Worm (Caenorhabditis elegans) whole organism, early embryonic: ENCODE results near the gene F16G10.14.

Experiments
- B0310.2 ChIP-seq: sonication (generic microtip); optimal IDR thresholded peaks from 2 replicates; lab custom pipeline; 2016; ENCODE audit warnings: mild to moderate bottlenecking, missing genetic modification characterization, missing compliant biosample characterization
- F13C5.2 ChIP-seq: sonication (generic microtip); optimal IDR thresholded peaks from 2 replicates; lab custom pipeline; 2017; ENCODE audit warnings: mild to moderate bottlenecking, missing genetic modification characterization, inconsistent platforms, missing compliant biosample characterization
- ama-1 ChIP-seq: fragments of 150-350 bp; optimal IDR thresholded peaks from 2 replicates; lab custom pipeline; 2014
- ceh-36 ChIP-seq: sonication (generic microtip); optimal IDR thresholded peaks from 2 replicates; lab custom pipeline; 2016; ENCODE audit warnings: missing genetic modification characterization, inconsistent platforms, missing compliant biosample characterization
- ets-7 ChIP-seq: sonication (generic microtip); optimal IDR thresholded peaks from 2 replicates; lab custom pipeline; 2016; ENCODE audit warnings: missing genotype, missing genetic modification characterization, missing compliant biosample characterization
- flt-1 ChIP-seq: fragments of 200-800 bp; sonication (Bioruptor generic); IDR thresholded peaks from 2 replicates; pipeline ENCODE4 v1.3.6; 2022; ENCODE audit warnings: missing genetic modification characterization, missing compliant biosample characterization
- hmbx-1 ChIP-seq: sonication (generic microtip); optimal IDR thresholded peaks from 2 replicates; lab custom pipeline; 2016; ENCODE audit warnings: mild to moderate bottlenecking, missing genetic modification characterization, missing compliant biosample characterization
- pes-1 ChIP-seq: fragments of 200-800 bp; sonication (Bioruptor generic); IDR thresholded peaks from 2 replicates; pipeline ENCODE4 v1.3.6; 2022; ENCODE audit warnings: missing genetic modification reagents, missing genetic modification characterization, missing compliant biosample characterization
- scrt-1 ChIP-seq: fragments of 200-800 bp; sonication (Bioruptor generic); IDR thresholded peaks from 2 replicates; pipeline ENCODE4 v1.3.6; 2022; ENCODE audit warnings: missing genetic modification characterization, missing compliant biosample characterization
- sea-1 ChIP-seq: fragments of 200-800 bp; sonication (Bioruptor generic); conservative IDR thresholded peaks from 2 replicates; pipeline ENCODE4 v1.3.6; 2022; ENCODE audit warnings: missing genetic modification characterization, missing compliant biosample characterization
- tbx-11 ChIP-seq: fragments of 200-800 bp; sonication (Bioruptor generic); IDR thresholded peaks from 2 replicates; pipeline ENCODE4 v1.3.6; 2022; ENCODE audit warnings: missing genetic modification characterization, missing compliant biosample characterization
- tbx-37 ChIP-seq: fragments of 200-800 bp; sonication (Bioruptor generic); conservative IDR thresholded peaks from 2 replicates; pipeline ENCODE4 v1.3.6; 2022; ENCODE audit warnings: missing genetic modification reagents, missing genetic modification characterization, missing compliant biosample characterization
- tra-4 ChIP-seq: sonication (generic microtip); optimal IDR thresholded peaks from 2 replicates; lab custom pipeline; 2017; ENCODE audit warnings: missing genetic modification characterization, missing compliant biosample characterization

DNA sequence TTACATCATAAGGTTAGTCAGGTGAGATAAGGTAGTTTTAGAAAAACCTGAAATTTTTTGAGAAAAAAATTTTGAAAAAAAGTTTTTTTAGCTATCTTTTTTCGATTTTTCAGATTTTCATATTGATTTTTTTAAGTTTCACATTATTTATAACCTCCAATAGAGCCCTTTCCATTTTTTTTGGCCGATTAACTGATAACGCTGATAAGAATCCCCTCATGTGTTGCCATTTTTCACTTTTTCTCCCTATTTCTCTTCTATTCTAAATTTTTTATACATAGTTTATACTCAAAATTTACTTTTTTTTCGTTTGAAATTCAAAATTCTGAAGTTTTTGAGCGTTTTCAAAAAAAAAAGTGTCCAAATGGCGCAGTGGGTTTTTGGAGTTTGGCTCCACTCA lies 39.4 kb upstream of the F16G10.14 start:
- TF ChIP-seq flt-1 (GFP tag; lab: Robert Waterston, UW) (no peak), ama-1 (lab: Kevin White, UChicago) (no peak), hmbx-1 (tag; lab: Kevin White, UChicago) (no peak), ets-7 (tag; lab: Kevin White, UChicago) (no peak), B0310.2 (tag; lab: Kevin White, UChicago) (no peak), tbx-11 (no peak), sea-1 (GFP tag; lab: Robert Waterston, UW) (no peak), ceh-36 (tag; lab: Kevin White, UChicago) (no peak), tbx-37 (GFP tag; lab: Robert Waterston, UW) (no peak), tra-4 (tag; lab: Kevin White, UChicago) (no peak), pes-1 (GFP tag; lab: Robert Waterston, UW) (no peak), scrt-1 (no peak), F13C5.2 (tag; lab: Kevin White, UChicago) (no peak)
